Fruit fly (Drosophila melanogaster) whole organism, embryonic: ENCODE data around the gene Mic26-27.
A peak's percentile ranks its signal among the peaks of the same experiment; 100 is the strongest.

ENCODE experiments used
- ATbp ChIP-seq: fragments of 200-800 bp; sonication (Bioruptor generic); optimal IDR thresholded peaks from 2 replicates; lab custom pipeline; 2017; ENCODE audit warnings: missing biosample characterization, mild to moderate bottlenecking, missing genetic modification characterization, missing genetic modification reagents
- Awh ChIP-seq: fragments of 200-800 bp; sonication (Bioruptor generic); IDR thresholded peaks from 2 replicates; pipeline ENCODE4, ENCODE4 v1.3.6; 2022; ENCODE audit warnings: missing biosample characterization, missing genetic modification characterization
- Bdp1 ChIP-seq: fragments of 200-800 bp; sonication (Bioruptor generic); optimal IDR thresholded peaks from 3 replicates; lab custom pipeline; 2016; ENCODE audit warnings: missing biosample characterization, missing genetic modification characterization
- CG10147 ChIP-seq: fragments of 200-800 bp; sonication (Bioruptor generic); optimal IDR thresholded peaks from 2 replicates; lab custom pipeline; 2019; ENCODE audit warnings: missing biosample characterization, mild to moderate bottlenecking, missing genetic modification characterization, moderate library complexity
- CG10959 ChIP-seq: fragments of 200-800 bp; sonication (Bioruptor generic); IDR thresholded peaks from 2 replicates; pipeline ENCODE4 v1.3.6; 2022; ENCODE audit warnings: missing biosample characterization, missing genetic modification characterization
- CG15479 ChIP-seq: fragments of 200-800 bp; sonication (Bioruptor generic); optimal IDR thresholded peaks from 3 replicates; lab custom pipeline; 2019; ENCODE audit warnings: missing biosample characterization, mild to moderate bottlenecking, missing genetic modification characterization, moderate library complexity
- CG15514 ChIP-seq: fragments of 200-800 bp; sonication (Bioruptor generic); optimal IDR thresholded peaks from 3 replicates; lab custom pipeline; 2017; ENCODE audit warnings: missing biosample characterization, missing genetic modification characterization, mild to moderate bottlenecking, moderate library complexity, missing genetic modification reagents
- CG15601 ChIP-seq: fragments of 200-800 bp; sonication (Bioruptor generic); optimal IDR thresholded peaks from 3 replicates; lab custom pipeline; 2019; ENCODE audit warnings: missing biosample characterization, mild to moderate bottlenecking, missing genetic modification characterization, moderate library complexity
- CG17802 ChIP-seq: fragments of 200-800 bp; sonication (Bioruptor generic); optimal IDR thresholded peaks from 2 replicates; lab custom pipeline; 2018; ENCODE audit warnings: missing biosample characterization, mild to moderate bottlenecking, missing genetic modification characterization, moderate library complexity
- CG17912 ChIP-seq: fragments of 200-800 bp; sonication (Bioruptor generic); optimal IDR thresholded peaks from 2 replicates; lab custom pipeline; 2018; ENCODE audit warnings: missing biosample characterization, mild to moderate bottlenecking, missing genetic modification characterization
- CG31388 ChIP-seq: fragments of 200-800 bp; sonication (Bioruptor generic); optimal IDR thresholded peaks from 2 replicates; lab custom pipeline; 2016; ENCODE audit warnings: missing biosample characterization, missing genetic modification characterization
- CG3407 ChIP-seq: fragments of 200-800 bp; sonication (Bioruptor generic); optimal IDR thresholded peaks from 2 replicates; lab custom pipeline; 2018; ENCODE audit warnings: missing biosample characterization, mild to moderate bottlenecking, missing genetic modification characterization
- CG34376 ChIP-seq: fragments of 200-800 bp; sonication (Bioruptor generic); optimal IDR thresholded peaks from 2 replicates; lab custom pipeline; 2018; ENCODE audit warnings: missing biosample characterization, mild to moderate bottlenecking, missing genetic modification characterization
- CG5245 ChIP-seq: fragments of 200-800 bp; sonication (Bioruptor generic); optimal IDR thresholded peaks from 3 replicates; lab custom pipeline; 2016; ENCODE audit warnings: missing biosample characterization, missing genetic modification characterization
- CG6175 ChIP-seq: fragments of 200-800 bp; sonication (Bioruptor generic); IDR thresholded peaks from 3 replicates; pipeline ENCODE4 v1.3.6; 2022; ENCODE audit warnings: missing biosample characterization, missing genetic modification characterization
- CG8290 ChIP-seq, 3 experiments: fragments of 200-800 bp; sonication (Bioruptor generic); optimal IDR thresholded peaks; 2 replicates each; lab custom pipeline; 2016 to 2019; ENCODE audit warnings: missing biosample characterization in 3 of 3, missing genetic modification characterization in 3 of 3, mild to moderate bottlenecking in 2 of 3, moderate library complexity in 1 of 3
- CG9932 ChIP-seq: fragments of 200-800 bp; sonication (Bioruptor generic); IDR thresholded peaks from 2 replicates; pipeline ENCODE4 v1.3.6; 2022; ENCODE audit warnings: missing biosample characterization, missing genetic modification characterization
- Chrac-16 ChIP-seq: fragments of 200-800 bp; sonication (Bioruptor generic); optimal IDR thresholded peaks from 3 replicates; lab custom pipeline; 2016; ENCODE audit warnings: missing biosample characterization, missing genetic modification characterization
- D ChIP-seq, 2 experiments: fragments of 200-800 bp in 1 of 2; fragments of >200 bp in 1 of 2; sonication (Bioruptor generic) in 1 of 2; optimal IDR thresholded peaks; 2 replicates in 1 of 2; 3 replicates in 1 of 2; lab custom pipeline; 2017; ENCODE audit warnings: mild to moderate bottlenecking in 1 of 2, missing biosample characterization in 1 of 2, missing genetic modification characterization in 1 of 2, missing genetic modification reagents in 1 of 2
- E2f1 ChIP-seq: fragments of 200-800 bp; sonication (Bioruptor generic); IDR thresholded peaks from 2 replicates; pipeline ENCODE4 v1.3.6; 2022; ENCODE audit warnings: missing biosample characterization, missing genetic modification characterization
- Fer1 ChIP-seq: fragments of 200-800 bp; sonication (Bioruptor generic); optimal IDR thresholded peaks from 2 replicates; lab custom pipeline; 2017; ENCODE audit warnings: missing biosample characterization, mild to moderate bottlenecking, missing genetic modification characterization
- Gsc ChIP-seq: fragments of 200-800 bp; sonication (Bioruptor generic); IDR thresholded peaks from 2 replicates; pipeline ENCODE4 v1.3.6; 2022; ENCODE audit warnings: missing biosample characterization, missing genetic modification characterization
- HmgZ ChIP-seq: fragments of 200-800 bp; sonication (Bioruptor generic); optimal IDR thresholded peaks from 2 replicates; lab custom pipeline; 2018; ENCODE audit warnings: missing biosample characterization, mild to moderate bottlenecking, missing genetic modification characterization
- Hr78 ChIP-seq, 2 experiments: fragments of 200-800 bp in 1 of 2; fragments of >200 bp in 1 of 2; sonication (Bioruptor generic) in 1 of 2; optimal IDR thresholded peaks; 2 replicates each; lab custom pipeline; 2017 to 2019; ENCODE audit warnings: missing biosample characterization in 2 of 2, missing genetic modification characterization in 2 of 2, mild to moderate bottlenecking in 1 of 2, moderate library complexity in 1 of 2
- Lpt ChIP-seq: fragments of >200 bp; optimal IDR thresholded peaks from 2 replicates; lab custom pipeline; 2018; ENCODE audit warnings: missing biosample characterization, missing genetic modification characterization
- MESR4 ChIP-seq: fragments of 200-800 bp; sonication (Bioruptor generic); optimal IDR thresholded peaks from 2 replicates; lab custom pipeline; 2018; ENCODE audit warnings: missing biosample characterization, mild to moderate bottlenecking, missing genetic modification characterization, moderate library complexity
- Mrtf ChIP-seq: fragments of 200-800 bp; sonication (Bioruptor generic); IDR thresholded peaks from 3 replicates; pipeline ENCODE4 v1.3.6; 2022; ENCODE audit warnings: missing biosample characterization, missing genetic modification characterization
- Ssrp ChIP-seq: fragments of 200-800 bp; sonication (Bioruptor generic); optimal IDR thresholded peaks from 2 replicates; lab custom pipeline; 2018; ENCODE audit warnings: missing biosample characterization, mild to moderate bottlenecking, missing genetic modification characterization, moderate library complexity
- ap ChIP-seq: fragments of 200-800 bp; sonication (Bioruptor generic); IDR thresholded peaks from 2 replicates; pipeline ENCODE4 v1.3.6; 2022; ENCODE audit warnings: missing biosample characterization, missing genetic modification characterization
- ara ChIP-seq: fragments of 200-800 bp; sonication (Bioruptor generic); IDR thresholded peaks from 2 replicates; pipeline ENCODE4 v1.3.6; 2022; ENCODE audit warnings: missing biosample characterization, missing genetic modification characterization
- ash1 ChIP-seq: fragments of 200-800 bp; sonication (Bioruptor generic); optimal IDR thresholded peaks from 2 replicates; lab custom pipeline; 2018; ENCODE audit warnings: missing biosample characterization, mild to moderate bottlenecking, missing genetic modification characterization
- ato ChIP-seq: fragments of 200-800 bp; sonication (Bioruptor generic); IDR thresholded peaks from 2 replicates; pipeline ENCODE4 v1.3.6; 2022; ENCODE audit warnings: missing biosample characterization, missing genetic modification characterization; ENCODE audit not compliant: partially characterized antibody
- bsh ChIP-seq, 2 experiments: fragments of 200-800 bp; sonication (Bioruptor generic); optimal IDR thresholded peaks; 2 replicates each; lab custom pipeline; 2017 to 2018; ENCODE audit warnings: mild to moderate bottlenecking in 2 of 2, missing biosample characterization in 2 of 2, missing genetic modification characterization in 2 of 2, moderate library complexity in 1 of 2
- crp ChIP-seq, 2 experiments: fragments of 200-800 bp; sonication (Bioruptor generic); optimal IDR thresholded peaks; 2 replicates in 1 of 2; 3 replicates in 1 of 2; lab custom pipeline; 2017; ENCODE audit warnings: missing biosample characterization in 2 of 2, missing genetic modification characterization in 2 of 2, mild to moderate bottlenecking in 1 of 2, moderate library complexity in 1 of 2
- en ChIP-seq: fragments of 200-800 bp; sonication (Bioruptor generic); optimal IDR thresholded peaks from 2 replicates; lab custom pipeline; 2016; ENCODE audit warnings: missing biosample characterization, missing genetic modification characterization
- ewg ChIP-seq: fragments of 200-800 bp; sonication (Bioruptor generic); optimal IDR thresholded peaks from 3 replicates; lab custom pipeline; 2017; ENCODE audit warnings: mild to moderate bottlenecking, missing biosample characterization, missing genetic modification reagents, missing genetic modification characterization
- gem ChIP-seq: fragments of 200-800 bp; sonication (Bioruptor generic); optimal IDR thresholded peaks from 2 replicates; lab custom pipeline; 2019; ENCODE audit warnings: missing biosample characterization, mild to moderate bottlenecking, missing genetic modification characterization, moderate library complexity
- grn ChIP-seq: fragments of 200-800 bp; sonication (Bioruptor generic); optimal IDR thresholded peaks from 3 replicates; lab custom pipeline; 2017; ENCODE audit warnings: missing biosample characterization, missing genetic modification characterization
- jigr1 ChIP-seq: fragments of 200-800 bp; sonication (Bioruptor generic); IDR thresholded peaks from 3 replicates; pipeline ENCODE4 v1.3.6; 2022; ENCODE audit warnings: missing biosample characterization, missing genetic modification characterization
- kni ChIP-seq: fragments of 200-800 bp; sonication (Bioruptor generic); optimal IDR thresholded peaks from 3 replicates; lab custom pipeline; 2017; ENCODE audit warnings: mild to moderate bottlenecking, missing biosample characterization, missing genetic modification reagents, missing genetic modification characterization
- lilli ChIP-seq: fragments of 200-800 bp; sonication (Bioruptor generic); optimal IDR thresholded peaks from 3 replicates; lab custom pipeline; 2016; ENCODE audit warnings: missing biosample characterization, missing genetic modification characterization
- lov ChIP-seq, 2 experiments: fragments of 200-800 bp in 1 of 2; fragments of >200 bp in 1 of 2; sonication (Bioruptor generic) in 1 of 2; IDR thresholded peaks in 1 of 2; optimal IDR thresholded peaks in 1 of 2; 2 replicates in 1 of 2; 3 replicates in 1 of 2; pipeline versions ENCODE4 v1.3.6 to Lab custom; 2017 to 2022; ENCODE audit warnings: missing biosample characterization in 1 of 2, missing genetic modification characterization in 1 of 2
- mam ChIP-seq: fragments of 200-800 bp; sonication (Bioruptor generic); optimal IDR thresholded peaks from 3 replicates; lab custom pipeline; 2016; ENCODE audit warnings: missing biosample characterization, missing genetic modification characterization
- mirr ChIP-seq: fragments of 200-800 bp; sonication (Bioruptor generic); optimal IDR thresholded peaks from 3 replicates; lab custom pipeline; 2018; ENCODE audit warnings: missing biosample characterization, mild to moderate bottlenecking, missing genetic modification characterization
- phol ChIP-seq: fragments of 200-800 bp; sonication (Bioruptor generic); optimal IDR thresholded peaks from 3 replicates; lab custom pipeline; 2018; ENCODE audit warnings: missing biosample characterization, mild to moderate bottlenecking, missing genetic modification characterization, moderate library complexity
- seq ChIP-seq: fragments of 200-800 bp; sonication (Bioruptor generic); IDR thresholded peaks from 2 replicates; pipeline ENCODE4 v1.3.6; 2022; ENCODE audit warnings: missing biosample characterization, missing genetic modification characterization
- sug ChIP-seq: fragments of 200-800 bp; optimal IDR thresholded peaks from 2 replicates; lab custom pipeline; 2019; ENCODE audit warnings: missing biosample characterization, mild to moderate bottlenecking, missing genetic modification characterization, moderate library complexity
- tll ChIP-seq, 2 experiments: fragments of 200-800 bp in 1 of 2; fragments of >200 bp in 1 of 2; sonication (Bioruptor generic) in 1 of 2; optimal IDR thresholded peaks; 2 replicates each; lab custom pipeline; 2017 to 2019; ENCODE audit warnings: missing biosample characterization in 2 of 2, missing genetic modification characterization in 2 of 2, mild to moderate bottlenecking in 1 of 2, moderate library complexity in 1 of 2
- wek ChIP-seq: fragments of 200-800 bp; sonication (Bioruptor generic); optimal IDR thresholded peaks from 3 replicates; lab custom pipeline; 2018; ENCODE audit warnings: missing biosample characterization, mild to moderate bottlenecking, missing genetic modification characterization, moderate library complexity

The Mic26-27 gene

DNA sequence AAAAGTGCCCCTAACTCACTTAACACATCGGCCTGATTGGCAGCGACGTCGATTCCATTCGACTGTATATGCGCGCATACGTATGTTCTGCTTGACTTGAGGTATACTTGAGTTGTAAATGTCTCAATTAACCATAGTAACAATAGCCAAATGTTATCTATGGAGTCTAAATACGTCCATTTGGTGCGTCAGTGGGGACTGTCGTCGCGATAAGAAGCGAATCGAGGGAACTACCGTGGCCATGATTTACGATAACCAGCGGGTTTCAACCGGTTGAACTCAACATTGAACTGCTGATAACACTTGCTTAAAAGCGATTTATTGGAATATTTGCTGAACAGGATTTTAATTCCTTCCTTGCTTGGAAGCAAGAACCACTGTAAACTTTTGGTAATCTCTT is 44.1 kb upstream of the Mic26-27 start:
- TF ChIP-seq ato (GFP tag; lab: Robert Waterston, UW) (no peak), CG15479 (GFP tag; lab: Kevin White, UChicago) (no peak), Gsc (GFP tag; lab: Robert Waterston, UW) (no peak), bsh (GFP tag; optimal IDR thresholded peaks at IDR 0.05; lab: Kevin White, UChicago) (no peak), CG8290 (GFP tag; optimal IDR thresholded peaks at IDR 0.05; lab: Kevin White, UChicago) (no peak), CG8290 (tag; optimal IDR thresholded peaks at IDR 0.05; lab: Kevin White, UChicago) (peak in 1 of 2 experiments; percentile 17), MESR4 (GFP tag; lab: Kevin White, UChicago) (no peak), ap (GFP tag; lab: Robert Waterston, UW) (no peak), CG9932 (GFP tag; lab: Robert Waterston, UW) (no peak), seq (no peak), sug (tag; lab: Kevin White, UChicago) (peak; percentile 80), mam (GFP tag; lab: Kevin White, UChicago) (no peak), kni (GFP tag; lab: Kevin White, UChicago) (no peak), mirr (peak; percentile 76), D (optimal IDR thresholded peaks at IDR 0.05; lab: Kevin White, UChicago) (no peak), D (GFP tag; optimal IDR thresholded peaks at IDR 0.05; lab: Kevin White, UChicago) (no peak), Chrac-16 (GFP tag; lab: Kevin White, UChicago) (no peak), CG10147 (GFP tag; lab: Kevin White, UChicago) (no peak), CG31388 (no peak), wek (no peak), Awh (GFP tag; lab: Robert Waterston, UW) (no peak), CG17912 (GFP tag; lab: Kevin White, UChicago) (no peak), ATbp (GFP tag; lab: Kevin White, UChicago) (no peak), ash1 (GFP tag; lab: Kevin White, UChicago) (no peak), lov (optimal IDR thresholded peaks at IDR 0.05; lab: Kevin White, UChicago) (no peak), lov (GFP tag; IDR thresholded peaks at IDR 0.05; lab: Robert Waterston, UW) (no peak), CG6175 (GFP tag; lab: Robert Waterston, UW) (no peak), Ssrp (no peak), E2f1 (no peak), en (peak; percentile 44), CG17802 (tag; lab: Kevin White, UChicago) (no peak), CG15601 (peak; percentile 30), CG10959 (GFP tag; lab: Robert Waterston, UW) (no peak), lilli (no peak), phol (tag; lab: Kevin White, UChicago) (no peak), CG3407 (GFP tag; lab: Kevin White, UChicago) (no peak), jigr1 (GFP tag; lab: Robert Waterston, UW) (no peak), CG34376 (GFP tag; lab: Kevin White, UChicago) (peak; percentile 36), gem (tag; lab: Kevin White, UChicago) (peak; percentile 71), Bdp1 (GFP tag; lab: Kevin White, UChicago) (no peak), CG5245 (GFP tag; lab: Kevin White, UChicago) (no peak), ara (no peak), Hr78 (GFP tag; optimal IDR thresholded peaks at IDR 0.05; lab: Kevin White, UChicago) (peak in 1 of 2 experiments; percentile 77), ewg (no peak), Mrtf (GFP tag; lab: Robert Waterston, UW) (no peak), Lpt (GFP tag; lab: Kevin White, UChicago) (no peak), tll (GFP tag; optimal IDR thresholded peaks at IDR 0.05; lab: Kevin White, UChicago) (no peak), Fer1 (GFP tag; lab: Kevin White, UChicago) (peak; percentile 5), CG15514 (no peak), crp (GFP tag; optimal IDR thresholded peaks at IDR 0.05; lab: Kevin White, UChicago) (no peak), grn (GFP tag; lab: Kevin White, UChicago) (peak; percentile 15), HmgZ (tag; lab: Kevin White, UChicago) (peak; percentile 10)
